Fruit fly (Drosophila melanogaster) whole organism, embryonic: ENCODE measurements around the gene Pits.

Experiments
- Asciz ChIP-seq: fragments of 200-800 bp; sonication (Bioruptor generic); optimal IDR thresholded peaks from 2 replicates; lab custom pipeline; 2017; ENCODE audit warnings: missing biosample characterization, mild to moderate bottlenecking, missing genetic modification characterization, missing genetic modification reagents
- Blimp-1 ChIP-seq: fragments of 200-800 bp; sonication (Bioruptor generic); optimal IDR thresholded peaks from 3 replicates; lab custom pipeline; 2018; ENCODE audit warnings: missing biosample characterization, missing genetic modification characterization, mild to moderate bottlenecking, moderate library complexity, missing genetic modification reagents
- CG10209 ChIP-seq: fragments of 200-800 bp; sonication (Bioruptor generic); optimal IDR thresholded peaks from 3 replicates; lab custom pipeline; 2017; ENCODE audit warnings: missing biosample characterization, mild to moderate bottlenecking, missing genetic modification characterization, missing genetic modification reagents
- CG1024 ChIP-seq: fragments of 200-800 bp; sonication (Bioruptor generic); IDR thresholded peaks from 2 replicates; pipeline ENCODE4 v1.3.6; 2022; ENCODE audit warnings: missing biosample characterization, missing genetic modification characterization
- CG10431 ChIP-seq: fragments of 200-800 bp; sonication (Bioruptor generic); optimal IDR thresholded peaks from 3 replicates; lab custom pipeline; 2018; ENCODE audit warnings: missing biosample characterization, mild to moderate bottlenecking, missing genetic modification characterization
- CG10462 ChIP-seq: fragments of 200-800 bp; sonication (Bioruptor generic); optimal IDR thresholded peaks from 2 replicates; lab custom pipeline; 2016; ENCODE audit warnings: missing biosample characterization, missing genetic modification characterization
- CG11398 ChIP-seq: fragments of 200-800 bp; sonication (Bioruptor generic); optimal IDR thresholded peaks from 2 replicates; lab custom pipeline; 2016; ENCODE audit warnings: missing biosample characterization, missing genetic modification characterization
- CG11695 ChIP-seq: fragments of 200-800 bp; sonication (Bioruptor generic); IDR thresholded peaks from 3 replicates; pipeline ENCODE4 v1.3.6; 2022; ENCODE audit warnings: missing biosample characterization, missing genetic modification characterization
- CG11723 ChIP-seq: fragments of 200-800 bp; sonication (Bioruptor generic); optimal IDR thresholded peaks from 2 replicates; lab custom pipeline; 2017; ENCODE audit warnings: missing biosample characterization, mild to moderate bottlenecking, missing genetic modification characterization
- CG12299 ChIP-seq: fragments of 200-800 bp; sonication (Bioruptor generic); optimal IDR thresholded peaks from 2 replicates; lab custom pipeline; 2018; ENCODE audit warnings: missing biosample characterization, mild to moderate bottlenecking, missing genetic modification characterization
- CG12391 ChIP-seq: fragments of 200-800 bp; sonication (Bioruptor generic); optimal IDR thresholded peaks from 3 replicates; lab custom pipeline; 2018; ENCODE audit warnings: missing biosample characterization, mild to moderate bottlenecking, missing genetic modification characterization, moderate library complexity
- CG13424 ChIP-seq: fragments of 200-800 bp; sonication (Bioruptor generic); optimal IDR thresholded peaks from 2 replicates; lab custom pipeline; 2019; ENCODE audit warnings: missing biosample characterization, mild to moderate bottlenecking, missing genetic modification characterization, moderate library complexity
- CG13894 ChIP-seq: fragments of 200-800 bp; sonication (Bioruptor generic); optimal IDR thresholded peaks from 3 replicates; lab custom pipeline; 2018; ENCODE audit warnings: missing biosample characterization, mild to moderate bottlenecking, missing genetic modification characterization, moderate library complexity
- CG16813 ChIP-seq: fragments of 200-800 bp; sonication (Bioruptor generic); IDR thresholded peaks from 3 replicates; pipeline ENCODE4 v1.3.6; 2022; ENCODE audit warnings: missing biosample characterization, missing genetic modification characterization; ENCODE audit not compliant: partially characterized antibody
- CG17186 ChIP-seq: fragments of 200-800 bp; sonication (Bioruptor generic); optimal IDR thresholded peaks from 3 replicates; lab custom pipeline; 2017; ENCODE audit warnings: missing biosample characterization, missing genetic modification reagents, missing genetic modification characterization
- CG2875 ChIP-seq: fragments of 200-800 bp; sonication (Bioruptor generic); optimal IDR thresholded peaks from 2 replicates; lab custom pipeline; 2017; ENCODE audit warnings: missing biosample characterization, mild to moderate bottlenecking, missing genetic modification characterization, missing genetic modification reagents
- CG4617 ChIP-seq: fragments of 200-800 bp; sonication (Bioruptor generic); optimal IDR thresholded peaks from 3 replicates; lab custom pipeline; 2016; ENCODE audit warnings: missing biosample characterization, missing genetic modification characterization, borderline replicate concordance
- CG4820 ChIP-seq: fragments of 200-800 bp; sonication (Bioruptor generic); optimal IDR thresholded peaks from 3 replicates; lab custom pipeline; 2016; ENCODE audit warnings: missing biosample characterization, missing genetic modification characterization
- CG5180 ChIP-seq: fragments of 200-800 bp; sonication (Bioruptor generic); optimal IDR thresholded peaks from 3 replicates; lab custom pipeline; 2017; ENCODE audit warnings: missing biosample characterization, missing genetic modification characterization, mild to moderate bottlenecking, moderate library complexity, missing genetic modification reagents
- CG6254 ChIP-seq: fragments of 200-800 bp; sonication (Bioruptor generic); optimal IDR thresholded peaks from 3 replicates; lab custom pipeline; 2017; ENCODE audit warnings: mild to moderate bottlenecking, missing biosample characterization, missing genetic modification reagents, missing genetic modification characterization
- CG6854 ChIP-seq: fragments of 200-800 bp; sonication (Bioruptor generic); optimal IDR thresholded peaks from 3 replicates; lab custom pipeline; 2017; ENCODE audit warnings: missing biosample characterization, mild to moderate bottlenecking, missing genetic modification characterization
- CG7357 ChIP-seq: fragments of 200-800 bp; sonication (Bioruptor generic); IDR thresholded peaks from 3 replicates; pipeline ENCODE4 v1.3.6; 2022; ENCODE audit warnings: missing biosample characterization, missing genetic modification characterization
- CG8388 ChIP-seq: fragments of 200-800 bp; sonication (Bioruptor generic); optimal IDR thresholded peaks from 2 replicates; lab custom pipeline; 2019; ENCODE audit warnings: missing biosample characterization, mild to moderate bottlenecking, missing genetic modification characterization, moderate library complexity
- CG8478 ChIP-seq: fragments of >200 bp; optimal IDR thresholded peaks from 2 replicates; lab custom pipeline; 2018
- CG8944 ChIP-seq: fragments of 200-800 bp; sonication (Bioruptor generic); optimal IDR thresholded peaks from 3 replicates; lab custom pipeline; 2016; ENCODE audit warnings: missing biosample characterization, missing genetic modification characterization
- CTCF ChIP-seq: fragments of 200-800 bp; sonication (Bioruptor generic); optimal IDR thresholded peaks from 2 replicates; lab custom pipeline; 2017; ENCODE audit warnings: missing biosample characterization, mild to moderate bottlenecking, missing genetic modification characterization, moderate library complexity
- CkIIα-i1 ChIP-seq: fragments of 200-800 bp; sonication (Bioruptor generic); IDR thresholded peaks from 2 replicates; pipeline ENCODE4 v1.3.6; 2022; ENCODE audit warnings: missing biosample characterization, missing genetic modification characterization
- CoRest ChIP-seq: fragments of 200-800 bp; sonication (Bioruptor generic); optimal IDR thresholded peaks from 3 replicates; lab custom pipeline; 2018; ENCODE audit warnings: missing biosample characterization, mild to moderate bottlenecking, missing genetic modification characterization, moderate library complexity
- Drgx ChIP-seq: fragments of 200-800 bp; sonication (Bioruptor generic); IDR thresholded peaks from 2 replicates; pipeline ENCODE4 v1.3.6; 2022; ENCODE audit warnings: missing biosample characterization, missing genetic modification characterization
- E2f2 ChIP-seq: fragments of 200-800 bp; sonication (Bioruptor generic); IDR thresholded peaks from 2 replicates; pipeline ENCODE4 v1.3.6; 2022; ENCODE audit warnings: missing biosample characterization, missing genetic modification characterization
- Eip74EF ChIP-seq, 2 experiments: fragments of 200-800 bp in 1 of 2; fragments of >200 bp in 1 of 2; sonication (Bioruptor generic) in 1 of 2; optimal IDR thresholded peaks; 2 replicates each; lab custom pipeline; 2017 to 2019; ENCODE audit warnings: missing biosample characterization in 2 of 2, missing genetic modification characterization in 2 of 2, mild to moderate bottlenecking in 1 of 2, moderate library complexity in 1 of 2
- H15 ChIP-seq: fragments of 200-800 bp; sonication (Bioruptor generic); IDR thresholded peaks from 3 replicates; pipeline ENCODE4 v1.3.6; 2022; ENCODE audit warnings: missing biosample characterization, missing genetic modification characterization
- Hr39 ChIP-seq: fragments of >200 bp; optimal IDR thresholded peaks from 2 replicates; lab custom pipeline; 2017
- Mad ChIP-seq: fragments of 200-800 bp; sonication (Bioruptor generic); optimal IDR thresholded peaks from 2 replicates; lab custom pipeline; 2016; ENCODE audit warnings: missing biosample characterization, missing genetic modification characterization
- NC2α ChIP-seq: fragments of 200-800 bp; sonication (Bioruptor generic); optimal IDR thresholded peaks from 2 replicates; lab custom pipeline; 2016; ENCODE audit warnings: missing biosample characterization, missing genetic modification characterization
- Ptx1 ChIP-seq: fragments of 200-800 bp; sonication (Bioruptor generic); IDR thresholded peaks from 2 replicates; pipeline ENCODE4 v1.3.6; 2022; ENCODE audit warnings: missing biosample characterization, missing genetic modification characterization
- Sry-β ChIP-seq: fragments of 200-800 bp; sonication (Bioruptor generic); optimal IDR thresholded peaks from 2 replicates; lab custom pipeline; 2018; ENCODE audit warnings: missing biosample characterization, mild to moderate bottlenecking, missing genetic modification characterization, moderate library complexity
- ash1 ChIP-seq: fragments of 200-800 bp; sonication (Bioruptor generic); optimal IDR thresholded peaks from 2 replicates; lab custom pipeline; 2018; ENCODE audit warnings: missing biosample characterization, mild to moderate bottlenecking, missing genetic modification characterization
- cas ChIP-seq: fragments of 200-800 bp; sonication (Bioruptor generic); IDR thresholded peaks from 2 replicates; pipeline ENCODE4 v1.3.6; 2022; ENCODE audit warnings: missing biosample characterization, missing genetic modification characterization
- dpn ChIP-seq, 2 experiments: fragments of 200-800 bp; sonication (Bioruptor generic); optimal IDR thresholded peaks; 3 replicates each; lab custom pipeline; 2016; ENCODE audit warnings: missing biosample characterization in 2 of 2, missing genetic modification characterization in 2 of 2
- exex ChIP-seq: fragments of 200-800 bp; sonication (Bioruptor generic); optimal IDR thresholded peaks from 4 replicates; lab custom pipeline; 2018; ENCODE audit warnings: missing biosample characterization, mild to moderate bottlenecking, missing genetic modification characterization, moderate library complexity
- eyg ChIP-seq: fragments of 200-800 bp; sonication (Bioruptor generic); optimal IDR thresholded peaks from 3 replicates; lab custom pipeline; 2016; ENCODE audit warnings: missing biosample characterization, missing genetic modification characterization
- inv ChIP-seq: fragments of 200-800 bp; sonication (Bioruptor generic); IDR thresholded peaks from 2 replicates; pipeline ENCODE4 v1.3.6; 2022; ENCODE audit warnings: missing biosample characterization, missing genetic modification characterization; ENCODE audit not compliant: partially characterized antibody
- ranshi ChIP-seq: fragments of 200-800 bp; sonication (Bioruptor generic); IDR thresholded peaks from 2 replicates; pipeline ENCODE4 v1.3.6; 2022; ENCODE audit warnings: missing biosample characterization, missing genetic modification characterization
- salm ChIP-seq: fragments of 200-800 bp; sonication (Bioruptor generic); optimal IDR thresholded peaks from 2 replicates; lab custom pipeline; 2018; ENCODE audit warnings: missing biosample characterization, mild to moderate bottlenecking, missing genetic modification characterization
- seq ChIP-seq: fragments of 200-800 bp; sonication (Bioruptor generic); IDR thresholded peaks from 2 replicates; pipeline ENCODE4 v1.3.6; 2022; ENCODE audit warnings: missing biosample characterization, missing genetic modification characterization
- sim ChIP-seq: fragments of 200-800 bp; sonication (Bioruptor generic); IDR thresholded peaks from 2 replicates; pipeline ENCODE4 v1.3.6; 2022; ENCODE audit warnings: missing biosample characterization, missing genetic modification characterization
- vvl ChIP-seq: fragments of 200-800 bp; sonication (Bioruptor generic); IDR thresholded peaks from 2 replicates; pipeline ENCODE4 v1.3.6; 2022; ENCODE audit warnings: missing biosample characterization, missing genetic modification characterization
- wdn ChIP-seq: fragments of 200-800 bp; sonication (Bioruptor generic); IDR thresholded peaks from 2 replicates; pipeline ENCODE4 v1.3.6; 2022; ENCODE audit warnings: missing biosample characterization, missing genetic modification characterization

Gene Pits

dm6 chrX:12591223-12592120, 8.5 kb upstream of the Pits start (continued):
- TF ChIP-seq E2f2 (GFP tag; lab: Robert Waterston, UW) (no peak; the same call in 1 of the 2 replicates), NC2α (no peak), CG8388 (GFP tag; lab: Kevin White, UChicago) (peak; percentile 39), CTCF (GFP tag; lab: Kevin White, UChicago) (no peak), vvl (GFP tag; lab: Robert Waterston, UW) (peak; percentile 87), salm (tag; lab: Kevin White, UChicago) (no peak), CG6254 (GFP tag; lab: Kevin White, UChicago) (peak; percentile 4), CG13424 (peak; percentile 54), CG5180 (GFP tag; lab: Kevin White, UChicago) (peak; percentile 56), CG11398 (GFP tag; lab: Kevin White, UChicago) (peak; percentile 49), Blimp-1 (GFP tag; lab: Kevin White, UChicago) (peak; percentile 33), Hr39 (no peak), CG13894 (tag; lab: Kevin White, UChicago) (peak; percentile 43), Eip74EF (GFP tag; optimal IDR thresholded peaks at IDR 0.05; lab: Kevin White, UChicago) (peak in 1 of 2 experiments; percentile 45), Ptx1 (GFP tag; lab: Robert Waterston, UW) (0 out of 2 replicates have a peak, but pooled peaks have one; percentile 16), CG12391 (tag; lab: Kevin White, UChicago) (peak; percentile 37), CG11695 (GFP tag; lab: Robert Waterston, UW) (0 out of 3 replicates have a peak, but pooled peaks have one; percentile 6), CG6854 (GFP tag; lab: Kevin White, UChicago) (peak; percentile 36), Sry-β (peak; percentile 2), CG16813 (GFP tag; lab: Robert Waterston, UW) (peak; percentile 41; the same call in 2 of the 3 replicates), H15 (GFP tag; lab: Robert Waterston, UW) (no peak), CG10209 (GFP tag; lab: Kevin White, UChicago) (peak; percentile 30), CG10462 (GFP tag; lab: Kevin White, UChicago) (peak; percentile 21), CG2875 (GFP tag; lab: Kevin White, UChicago) (peak; percentile 56), seq (GFP tag; lab: Robert Waterston, UW) (no peak), CG4617 (GFP tag; lab: Kevin White, UChicago) (peak; percentile 74), cas (GFP tag; lab: Robert Waterston, UW) (no peak), ash1 (no peak), Drgx (GFP tag; lab: Robert Waterston, UW) (peak; percentile 11; the same call in 1 of the 2 replicates), CG8944 (peak; percentile 40), sim (no peak), CG1024 (GFP tag; lab: Robert Waterston, UW) (0 out of 2 replicates have a peak, but pooled peaks have one; percentile 5), CoRest (tag; lab: Kevin White, UChicago) (peak; percentile 65), CkIIα-i1 (GFP tag; lab: Robert Waterston, UW) (no peak), CG7357 (GFP tag; lab: Robert Waterston, UW) (no peak), dpn (GFP tag; optimal IDR thresholded peaks at IDR 0.05; lab: Kevin White, UChicago) (peak; percentile 27 to 44), ranshi (GFP tag; lab: Robert Waterston, UW) (no peak), CG10431 (peak; percentile 25), CG17186 (GFP tag; lab: Kevin White, UChicago) (no peak), CG11723 (GFP tag; lab: Kevin White, UChicago) (peak; percentile 12), CG8478 (lab: Kevin White, UChicago) (peak; percentile 82), exex (tag; lab: Kevin White, UChicago) (no peak), Asciz (GFP tag; lab: Kevin White, UChicago) (peak; percentile 31), Mad (no peak), eyg (no peak), inv (0 out of 2 replicates have a peak, but pooled peaks have one; percentile 21), CG12299 (no peak), CG4820 (GFP tag; lab: Kevin White, UChicago) (peak; percentile 43), wdn (GFP tag; lab: Robert Waterston, UW) (no peak)
